Fruit fly (Drosophila melanogaster) whole organism, adult: ENCODE data around the gene tfc.

Experiments used
- CG11617 ChIP-seq: fragments of 200-800 bp; sonication (Bioruptor generic); optimal IDR thresholded peaks from 2 replicates; lab custom pipeline; 2017; ENCODE audit warnings: mild to moderate bottlenecking, missing biosample characterization, missing genetic modification reagents, missing genetic modification characterization
- CG1620 ChIP-seq: fragments of 200-800 bp; sonication (Bioruptor generic); optimal IDR thresholded peaks from 2 replicates; lab custom pipeline; 2016; ENCODE audit warnings: missing biosample characterization, missing genetic modification characterization
- Clk ChIP-seq: fragments of 200-800 bp; sonication (Bioruptor generic); optimal IDR thresholded peaks from 2 replicates; lab custom pipeline; 2017; ENCODE audit warnings: missing biosample characterization, missing genetic modification characterization
- Mnt ChIP-seq: fragments of 200-800 bp; sonication (Bioruptor generic); optimal IDR thresholded peaks from 2 replicates; lab custom pipeline; 2016; ENCODE audit warnings: missing biosample characterization, mild to moderate bottlenecking, missing genetic modification characterization
- kay ChIP-seq: fragments of 200-800 bp; sonication (Bioruptor generic); peaks from one replicate; lab custom pipeline; 2016; ENCODE audit warnings: missing biosample characterization, missing genetic modification characterization, borderline replicate concordance
- pad ChIP-seq: fragments of 200-800 bp; sonication (Bioruptor generic); optimal IDR thresholded peaks from 3 replicates; lab custom pipeline; 2017; ENCODE audit warnings: missing biosample characterization, missing genetic modification characterization, mild to moderate bottlenecking, moderate library complexity, missing genetic modification reagents
- tj ChIP-seq: fragments of 200-800 bp; sonication (Bioruptor generic); optimal IDR thresholded peaks from 3 replicates; lab custom pipeline; 2017; ENCODE audit warnings: missing biosample characterization, mild to moderate bottlenecking, missing genetic modification characterization, moderate library complexity

DNA sequence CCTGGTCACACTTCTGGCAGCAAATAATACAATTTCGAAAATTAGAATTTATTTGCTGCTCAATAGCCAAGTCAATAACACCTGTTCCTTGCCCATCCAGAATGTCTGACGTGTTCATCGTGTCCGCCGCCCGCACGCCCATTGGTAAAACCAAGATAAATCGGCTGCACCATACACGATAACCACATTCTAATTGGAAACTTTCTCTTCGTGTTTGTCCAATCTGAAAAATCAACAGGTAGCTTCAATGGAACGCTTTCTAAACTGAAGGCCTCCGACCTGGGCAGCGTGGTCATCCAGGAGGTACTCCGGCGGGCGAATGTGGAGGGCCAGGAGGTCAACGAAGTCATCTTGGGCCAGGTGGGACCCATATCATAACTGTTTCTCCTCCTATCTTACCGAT, 46.7 kb downstream of the tfc start:
- TF ChIP-seq kay (no peak), Clk (no peak), CG1620 (GFP tag; lab: Kevin White, UChicago) (no peak), CG11617 (GFP tag; lab: Kevin White, UChicago) (no peak), tj (no peak), pad (GFP tag; lab: Kevin White, UChicago) (no peak), Mnt (no peak)
